Fruit fly (Drosophila melanogaster) whole organism, prepupa: ENCODE results near the gene CG8607.

ENCODE experiments used
- CG10669 ChIP-seq: fragments of 200-800 bp; sonication (Bioruptor generic); optimal IDR thresholded peaks from 3 replicates; lab custom pipeline; 2018; ENCODE audit warnings: missing biosample characterization, mild to moderate bottlenecking, missing genetic modification characterization, moderate library complexity
- CG11294 ChIP-seq: fragments of 200-800 bp; sonication (Bioruptor generic); IDR thresholded peaks from 2 replicates; pipeline ENCODE4 v1.3.6; 2022; ENCODE audit warnings: missing biosample characterization, missing genetic modification characterization
- CG11762 ChIP-seq: fragments of 200-800 bp; sonication (Bioruptor generic); optimal IDR thresholded peaks from 3 replicates; lab custom pipeline; 2016; ENCODE audit warnings: missing biosample characterization, missing genetic modification characterization; ENCODE audit not compliant: insufficient read depth
- CG11902 ChIP-seq: fragments of 200-800 bp; sonication (Bioruptor generic); optimal IDR thresholded peaks from 3 replicates; lab custom pipeline; 2016; ENCODE audit warnings: missing biosample characterization, missing genetic modification characterization
- CG15336 ChIP-seq: fragments of 200-800 bp; sonication (Bioruptor generic); IDR thresholded peaks from 2 replicates; pipeline ENCODE4 v1.3.6; 2022; ENCODE audit warnings: missing biosample characterization, missing genetic modification characterization
- CG16779 ChIP-seq: fragments of 200-800 bp; sonication (Bioruptor generic); optimal IDR thresholded peaks from 3 replicates; lab custom pipeline; 2017; ENCODE audit warnings: missing biosample characterization, mild to moderate bottlenecking, missing genetic modification characterization
- CG3032 ChIP-seq: fragments of 200-800 bp; optimal IDR thresholded peaks from 2 replicates; lab custom pipeline; 2019; ENCODE audit warnings: missing biosample characterization, mild to moderate bottlenecking, missing genetic modification characterization, moderate library complexity
- CG32006 ChIP-seq: fragments of 200-800 bp; sonication (Bioruptor generic); optimal IDR thresholded peaks from 3 replicates; lab custom pipeline; 2017; ENCODE audit warnings: missing biosample characterization, mild to moderate bottlenecking, missing genetic modification characterization
- CG34406 ChIP-seq: fragments of 200-800 bp; sonication (Bioruptor generic); optimal IDR thresholded peaks from 3 replicates; lab custom pipeline; 2016; ENCODE audit warnings: missing biosample characterization, missing genetic modification characterization
- CG4318 ChIP-seq: fragments of 200-800 bp; sonication (Bioruptor generic); optimal IDR thresholded peaks from 3 replicates; lab custom pipeline; 2017; ENCODE audit warnings: missing biosample characterization, mild to moderate bottlenecking, missing genetic modification characterization
- CG6163 ChIP-seq: fragments of 200-800 bp; sonication (Bioruptor generic); IDR thresholded peaks from 3 replicates; pipeline ENCODE4 v1.3.6; 2022; ENCODE audit warnings: missing biosample characterization, missing genetic modification characterization
- CG6808 ChIP-seq: fragments of 200-800 bp; sonication (Bioruptor generic); optimal IDR thresholded peaks from 3 replicates; lab custom pipeline; 2017; ENCODE audit warnings: missing biosample characterization, missing genetic modification characterization, mild to moderate bottlenecking, moderate library complexity, missing genetic modification reagents
- CG6854 ChIP-seq: fragments of 200-800 bp; sonication (Bioruptor generic); optimal IDR thresholded peaks from 2 replicates; lab custom pipeline; 2017; ENCODE audit warnings: missing biosample characterization, mild to moderate bottlenecking, missing genetic modification characterization
- CG7368 ChIP-seq: fragments of 200-800 bp; sonication (Bioruptor generic); optimal IDR thresholded peaks from 3 replicates; lab custom pipeline; 2016; ENCODE audit warnings: missing biosample characterization, missing genetic modification characterization
- CG8319 ChIP-seq: fragments of 200-800 bp; sonication (Bioruptor generic); optimal IDR thresholded peaks from 3 replicates; lab custom pipeline; 2016; ENCODE audit warnings: missing biosample characterization, missing genetic modification characterization
- CG8632 ChIP-seq: fragments of 200-800 bp; sonication (Bioruptor generic); optimal IDR thresholded peaks from 3 replicates; lab custom pipeline; 2016; ENCODE audit warnings: missing biosample characterization, missing genetic modification characterization
- CG9139 ChIP-seq: fragments of 200-800 bp; sonication (Bioruptor generic); optimal IDR thresholded peaks from 3 replicates; lab custom pipeline; 2017; ENCODE audit warnings: missing biosample characterization, mild to moderate bottlenecking, missing genetic modification characterization
- Eip78C ChIP-seq: fragments of 200-800 bp; sonication (Bioruptor generic); peaks from one replicate; lab custom pipeline; 2016; ENCODE audit warnings: missing biosample characterization, missing genetic modification characterization
- Eip93F ChIP-seq: fragments of 200-800 bp; sonication (Bioruptor generic); optimal IDR thresholded peaks from 2 replicates; lab custom pipeline; 2016; ENCODE audit warnings: missing biosample characterization, mild to moderate bottlenecking, missing genetic modification characterization
- Ets21C ChIP-seq: fragments of 200-800 bp; sonication (Bioruptor generic); optimal IDR thresholded peaks from 3 replicates; lab custom pipeline; 2016; ENCODE audit warnings: missing biosample characterization, missing genetic modification characterization
- Hr38 ChIP-seq: sonication (Bioruptor generic); optimal IDR thresholded peaks from 2 replicates; lab custom pipeline; 2016; ENCODE audit warnings: missing biosample characterization, missing genetic modification characterization
- Hr39 ChIP-seq: fragments of 200-800 bp; sonication (Bioruptor generic); optimal IDR thresholded peaks from 2 replicates; lab custom pipeline; 2016; ENCODE audit warnings: missing biosample characterization, missing genetic modification characterization
- Lpt ChIP-seq: fragments of 200-800 bp; sonication (Bioruptor generic); optimal IDR thresholded peaks from 3 replicates; lab custom pipeline; 2016; ENCODE audit warnings: missing biosample characterization, missing genetic modification characterization
- Met ChIP-seq: fragments of 200-800 bp; sonication (Bioruptor generic); optimal IDR thresholded peaks from 3 replicates; lab custom pipeline; 2016; ENCODE audit warnings: missing biosample characterization, missing genetic modification characterization
- OdsH ChIP-seq: fragments of 200-800 bp; sonication (Bioruptor generic); optimal IDR thresholded peaks from 3 replicates; lab custom pipeline; 2016; ENCODE audit warnings: missing biosample characterization, missing genetic modification characterization
- Smox ChIP-seq: fragments of 200-800 bp; sonication (Bioruptor generic); optimal IDR thresholded peaks from 3 replicates; lab custom pipeline; 2016; ENCODE audit warnings: missing biosample characterization, missing genetic modification characterization
- Sox14 ChIP-seq: fragments of 200-800 bp; sonication (Bioruptor generic); optimal IDR thresholded peaks from 3 replicates; lab custom pipeline; 2016; ENCODE audit warnings: missing biosample characterization, missing genetic modification characterization
- Sox15 ChIP-seq: fragments of 200-800 bp; sonication (Bioruptor generic); optimal IDR thresholded peaks from 3 replicates; lab custom pipeline; 2016; ENCODE audit warnings: missing biosample characterization, missing genetic modification characterization
- achi ChIP-seq: fragments of 200-800 bp; sonication (Bioruptor generic); optimal IDR thresholded peaks from 3 replicates; lab custom pipeline; 2016; ENCODE audit warnings: missing biosample characterization, missing genetic modification characterization
- dac ChIP-seq: fragments of 200-800 bp; sonication (Bioruptor generic); optimal IDR thresholded peaks from 2 replicates; lab custom pipeline; 2017; ENCODE audit warnings: missing biosample characterization, mild to moderate bottlenecking, missing genetic modification characterization
- dsx ChIP-seq: fragments of 200-800 bp; optimal IDR thresholded peaks from 3 replicates; lab custom pipeline; 2019; ENCODE audit warnings: missing biosample characterization, mild to moderate bottlenecking, missing genetic modification characterization, moderate library complexity; ENCODE audit not compliant: poor library complexity, severe bottlenecking
- eg ChIP-seq: fragments of 200-800 bp; sonication (Bioruptor generic); IDR thresholded peaks from 3 replicates; pipeline ENCODE4 v1.3.6; 2022; ENCODE audit warnings: missing biosample characterization, missing genetic modification characterization
- fd59A ChIP-seq: fragments of 200-800 bp; sonication (Bioruptor generic); optimal IDR thresholded peaks from 2 replicates; lab custom pipeline; 2017; ENCODE audit warnings: missing biosample characterization, mild to moderate bottlenecking, missing genetic modification characterization, missing genetic modification reagents
- fd85E ChIP-seq: fragments of 200-800 bp; sonication (Bioruptor generic); optimal IDR thresholded peaks from 3 replicates; lab custom pipeline; 2016; ENCODE audit warnings: missing biosample characterization, missing genetic modification characterization
- fkh ChIP-seq: fragments of 200-800 bp; sonication (Bioruptor generic); optimal IDR thresholded peaks from 3 replicates; lab custom pipeline; 2017; ENCODE audit warnings: missing biosample characterization, mild to moderate bottlenecking, missing genetic modification characterization, moderate library complexity
- lz ChIP-seq: fragments of 200-800 bp; sonication (Bioruptor generic); optimal IDR thresholded peaks from 3 replicates; lab custom pipeline; 2016; ENCODE audit warnings: missing biosample characterization, missing genetic modification characterization
- pdm3 ChIP-seq: fragments of 200-800 bp; sonication (Bioruptor generic); optimal IDR thresholded peaks from 3 replicates; lab custom pipeline; 2016; ENCODE audit warnings: missing biosample characterization, missing genetic modification characterization
- salr ChIP-seq, 2 experiments: fragments of 200-800 bp; sonication (Bioruptor generic); optimal IDR thresholded peaks; 3 replicates each; lab custom pipeline; 2016 to 2018; ENCODE audit warnings: missing biosample characterization in 2 of 2, missing genetic modification characterization in 2 of 2, mild to moderate bottlenecking in 1 of 2
- spab ChIP-seq: fragments of 200-800 bp; sonication (Bioruptor generic); optimal IDR thresholded peaks from 2 replicates; lab custom pipeline; 2017; ENCODE audit warnings: missing biosample characterization, mild to moderate bottlenecking, missing genetic modification characterization, missing genetic modification reagents
- ss ChIP-seq, 2 experiments: fragments of 200-800 bp; sonication (Bioruptor generic); optimal IDR thresholded peaks; 2 replicates in 1 of 2; 3 replicates in 1 of 2; lab custom pipeline; 2017 to 2018; ENCODE audit warnings: mild to moderate bottlenecking in 2 of 2, missing biosample characterization in 2 of 2, missing genetic modification characterization in 2 of 2, moderate library complexity in 1 of 2
- vri ChIP-seq: fragments of 200-800 bp; sonication (Bioruptor generic); optimal IDR thresholded peaks from 3 replicates; lab custom pipeline; 2016; ENCODE audit warnings: missing biosample characterization, mild to moderate bottlenecking, missing genetic modification characterization

The CG8607 gene

DNA sequence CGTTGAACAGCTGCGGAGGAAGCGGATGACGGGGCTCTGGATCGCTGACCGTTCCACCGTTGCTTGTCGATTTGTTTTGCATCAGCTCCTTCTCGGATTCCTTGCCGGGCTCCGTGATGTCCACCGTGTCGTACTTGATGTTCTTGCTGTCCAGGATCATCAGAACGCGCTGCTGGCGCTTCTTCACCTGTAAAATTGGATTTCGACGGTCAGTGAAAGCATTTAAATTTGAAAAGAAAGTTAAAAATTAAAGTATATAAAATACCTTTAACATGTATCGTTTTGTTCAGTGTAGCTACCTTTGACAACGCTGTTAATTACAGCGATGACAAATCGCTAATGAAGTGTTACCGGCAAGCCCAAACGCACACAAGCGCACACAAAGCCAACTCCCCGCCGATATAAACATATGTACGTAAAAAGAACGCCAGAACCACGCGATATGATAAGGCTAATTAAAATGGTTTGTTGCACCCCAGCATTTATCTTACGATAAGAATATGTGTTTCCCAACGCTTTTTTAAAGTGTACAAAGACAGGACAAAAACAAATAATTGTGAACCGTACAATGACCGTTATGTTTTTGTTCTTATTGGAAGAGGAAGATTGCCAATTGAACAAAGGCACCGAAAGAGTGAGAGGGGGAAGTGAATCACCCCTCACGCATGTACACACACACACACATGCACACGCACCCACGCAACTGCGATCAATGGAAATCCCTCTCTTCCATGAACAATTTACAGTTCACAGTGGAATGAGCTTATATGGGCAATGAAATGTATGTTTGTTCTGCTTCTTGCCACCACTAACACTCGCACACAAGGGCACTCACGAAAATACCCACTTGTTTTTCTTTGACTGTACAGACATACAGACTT, 48.2 kb downstream of the CG8607 start (continued):
- no peak for TF ChIP-seq CG6808 (GFP tag; lab: Kevin White, UChicago)
- peak; percentile 2 for TF ChIP-seq vri (GFP tag; lab: Kevin White, UChicago)
- TF ChIP-seq CG7368 (GFP tag; lab: Kevin White, UChicago): no peak
- no peak for TF ChIP-seq CG3032
- TF ChIP-seq CG11902: no peak
- TF ChIP-seq CG6163: peak; percentile 42; the same call in 1 of the 3 replicates
- no peak for TF ChIP-seq CG11294 (GFP tag; lab: Robert Waterston, UW)
- no peak for TF ChIP-seq spab (GFP tag; lab: Kevin White, UChicago)
- no peak for TF ChIP-seq OdsH (GFP tag; lab: Kevin White, UChicago)
- TF ChIP-seq, all 60 proteins: peak for 25

DNA sequence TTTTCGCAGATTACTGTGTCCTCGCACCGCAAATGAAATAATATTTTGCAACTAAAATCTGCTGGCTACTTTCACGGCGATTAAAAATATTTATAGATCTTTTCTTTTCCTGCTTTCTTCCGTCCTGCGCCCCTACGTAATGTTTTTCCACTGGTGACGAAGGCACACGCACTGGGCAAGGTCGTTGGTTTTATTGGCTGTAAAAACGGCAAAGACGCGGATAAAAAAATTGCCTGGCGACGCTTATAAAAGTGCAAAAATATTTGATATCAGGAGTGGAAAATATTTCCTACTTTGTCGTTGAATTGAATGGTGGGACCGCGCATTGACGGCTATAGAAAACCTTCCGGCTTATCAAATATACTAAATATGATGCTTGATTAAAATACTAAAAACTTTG, 49.1 kb downstream of the CG8607 start, which contains the start of gene Sh3beta:
Gene Sh3beta (minus strand): TSS at position 327 of the 400 bp plus-strand sequence.
- TF ChIP-seq vri (GFP tag; lab: Kevin White, UChicago): peak; percentile 8
- no peak for TF ChIP-seq CG6808 (GFP tag; lab: Kevin White, UChicago)
- TF ChIP-seq dsx (GFP tag; lab: Kevin White, UChicago): peak; percentile 86
- peak; percentile 25 for TF ChIP-seq CG6854

DNA sequence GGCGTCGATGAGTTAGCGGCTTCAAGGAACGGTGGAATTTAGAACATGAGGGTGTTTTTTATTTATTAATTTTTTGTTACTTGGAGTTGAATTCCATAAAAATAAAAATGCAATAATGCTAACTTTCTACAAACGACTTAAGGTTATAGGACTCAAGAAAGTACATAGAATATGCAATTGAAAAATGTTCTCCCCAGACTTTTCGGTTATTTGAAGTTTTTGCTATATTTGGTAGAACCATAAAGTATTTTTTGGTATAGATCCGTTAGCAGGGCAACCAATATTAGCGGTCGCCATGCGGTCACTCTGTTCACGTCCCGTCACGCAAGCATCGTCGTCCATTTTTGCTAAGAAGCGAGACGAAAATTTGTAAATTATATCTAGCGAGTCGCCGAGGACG, 49.7 kb downstream of the CG8607 start, which contains the start of gene akirin:
Gene akirin (plus strand): TSS at position 301 of the 400 bp plus-strand sequence.
- TF ChIP-seq CG6163: 0 out of 3 replicates have a peak, but pooled peaks have one; percentile 39
- TF ChIP-seq Smox (GFP tag; lab: Kevin White, UChicago): no peak

DNA sequence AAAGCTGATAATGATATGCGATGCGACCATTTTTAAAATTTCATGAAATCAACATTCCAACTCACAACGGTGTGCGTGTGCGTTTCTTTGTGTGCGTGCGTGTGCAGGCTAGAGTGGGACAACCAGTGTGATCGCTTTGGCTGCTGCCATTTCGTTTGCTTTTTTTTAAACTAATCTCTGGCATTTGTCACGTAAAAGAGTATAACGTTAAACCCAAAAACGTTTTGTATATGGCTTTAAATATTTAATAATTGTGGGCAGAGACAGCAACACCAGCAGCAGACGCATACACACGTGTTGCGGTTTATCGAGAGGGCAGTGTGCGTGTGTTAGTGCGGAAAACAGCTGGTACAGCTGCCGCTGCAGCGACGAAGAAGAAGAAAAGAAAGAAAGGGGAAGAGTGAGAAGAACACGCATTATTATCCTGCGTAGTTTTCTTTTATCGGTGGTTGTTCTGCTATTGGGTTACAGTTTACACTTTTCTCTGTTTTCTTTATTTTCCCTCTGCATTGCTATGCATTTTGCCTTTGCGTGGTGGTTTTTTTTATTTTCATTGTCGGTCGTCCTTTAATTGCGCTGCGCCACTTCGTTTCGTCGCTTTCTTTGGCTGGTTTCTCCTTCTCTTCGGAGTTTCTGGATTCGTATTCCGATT, 50.5 kb downstream of the CG8607 start:
- peak; percentile 47 for TF ChIP-seq fkh (GFP tag; lab: Kevin White, UChicago)
- no peak for TF ChIP-seq CG3032
- no peak for TF ChIP-seq CG15336 (GFP tag; lab: Robert Waterston, UW)
- TF ChIP-seq CG9139 (GFP tag; lab: Kevin White, UChicago): no peak
- TF ChIP-seq CG4318: no peak
- no peak for TF ChIP-seq CG34406 (GFP tag; lab: Kevin White, UChicago)
- no peak for TF ChIP-seq CG8319 (GFP tag; lab: Kevin White, UChicago)
- no peak for TF ChIP-seq CG8632 (GFP tag; lab: Kevin White, UChicago)
- TF ChIP-seq Lpt (GFP tag; lab: Kevin White, UChicago): no peak
- 0 out of 3 replicates have a peak, but pooled peaks have one; percentile 28 for TF ChIP-seq CG6163
- no peak for TF ChIP-seq CG6854
- no peak for TF ChIP-seq Smox (GFP tag; lab: Kevin White, UChicago)
- peak; percentile 84 for TF ChIP-seq Eip78C (GFP tag; lab: Kevin White, UChicago)
- no peak for TF ChIP-seq Ets21C (GFP tag; lab: Kevin White, UChicago)
- TF ChIP-seq CG11762 (GFP tag; lab: Kevin White, UChicago): no peak
- no peak for TF ChIP-seq salr (GFP tag; optimal IDR thresholded peaks at IDR 0.05; lab: Kevin White, UChicago)
- no peak for TF ChIP-seq CG32006 (GFP tag; lab: Kevin White, UChicago)
- no peak for TF ChIP-seq achi (GFP tag; lab: Kevin White, UChicago)
- TF ChIP-seq CG11294 (GFP tag; lab: Robert Waterston, UW): no peak
- no peak for TF ChIP-seq Hr39 (GFP tag; lab: Kevin White, UChicago)
- no peak for TF ChIP-seq pdm3
- TF ChIP-seq Sox15 (GFP tag; lab: Kevin White, UChicago): no peak
- TF ChIP-seq dac (GFP tag; lab: Kevin White, UChicago): no peak
- TF ChIP-seq lz (GFP tag; lab: Kevin White, UChicago): no peak
- peak; percentile 9 to 49 for TF ChIP-seq ss (GFP tag; optimal IDR thresholded peaks at IDR 0.05; lab: Kevin White, UChicago)
- peak; percentile 17 for TF ChIP-seq vri (GFP tag; lab: Kevin White, UChicago)
- no peak for TF ChIP-seq CG10669
- peak; percentile 77 for TF ChIP-seq Sox14
- no peak for TF ChIP-seq Eip93F (GFP tag; lab: Kevin White, UChicago)
- TF ChIP-seq fd85E (GFP tag; lab: Kevin White, UChicago): no peak
- no peak for TF ChIP-seq fd59A (GFP tag; lab: Kevin White, UChicago)
- no peak for TF ChIP-seq eg
- peak; percentile 15 for TF ChIP-seq CG6808 (GFP tag; lab: Kevin White, UChicago)
- TF ChIP-seq Hr38: no peak
- TF ChIP-seq CG16779 (tag; lab: Kevin White, UChicago): no peak
- no peak for TF ChIP-seq Met (GFP tag; lab: Kevin White, UChicago)
